Worm (Caenorhabditis elegans) whole organism, midembryonic: ENCODE results near the gene fip-2.

ENCODE experiments used
- T22C8.4 ChIP-seq: fragments of 200-800 bp; sonication (Bioruptor generic); IDR thresholded peaks from 2 replicates; pipeline ENCODE4 v1.3.6; 2022; ENCODE audit warnings: missing genetic modification characterization, missing compliant biosample characterization
- flt-1 ChIP-seq: fragments of 200-800 bp; sonication (Bioruptor generic); IDR thresholded peaks from 2 replicates; pipeline ENCODE4 v1.3.6; 2022; ENCODE audit warnings: missing genetic modification characterization, missing compliant biosample characterization
- klf-2 ChIP-seq: fragments of 200-800 bp; sonication (Bioruptor generic); conservative IDR thresholded peaks from 2 replicates; pipeline ENCODE4 v1.3.6; 2022; ENCODE audit warnings: missing genetic modification reagents, missing genetic modification characterization, missing compliant biosample characterization
- med-1 ChIP-seq: sonication (generic microtip); optimal IDR thresholded peaks from 2 replicates; lab custom pipeline; 2017; ENCODE audit warnings: missing genetic modification characterization, mild to moderate bottlenecking, missing compliant biosample characterization, antibody characterized with exemption, missing genetic modification reagents; ENCODE audit not compliant: insufficient read depth
- ztf-23 ChIP-seq: fragments of 200-800 bp; sonication (Bioruptor generic); IDR thresholded peaks from 2 replicates; pipeline ENCODE4 v1.3.6; 2022; ENCODE audit warnings: missing genetic modification reagents, missing genetic modification characterization, missing compliant biosample characterization
- ztf-29 ChIP-seq: fragments of 200-800 bp; sonication (Bioruptor generic); IDR thresholded peaks from 2 replicates; pipeline ENCODE4 v1.3.6; 2022; ENCODE audit warnings: missing genetic modification reagents, missing genetic modification characterization, missing compliant biosample characterization

ce11 chrV:9111957-9112356 is 44.2 kb downstream of the fip-2 start:
- no peak for TF ChIP-seq flt-1 (GFP tag; lab: Robert Waterston, UW)
- TF ChIP-seq ztf-29 (GFP tag; lab: Robert Waterston, UW): no peak
- TF ChIP-seq med-1 (GFP tag; lab: Kevin White, UChicago): no peak
- no peak for TF ChIP-seq klf-2
- no peak for TF ChIP-seq ztf-23 (GFP tag; lab: Robert Waterston, UW)
- no peak for TF ChIP-seq T22C8.4 (GFP tag; lab: Robert Waterston, UW)
